Fruit fly (Drosophila melanogaster): ENCODE results near the gene Mst84Dc.

dm6 chr3R:7363673-7364072 is 800 bp downstream of the Mst84Dc start, which contains the start of gene Mst84Dd:
- TF ChIP-seq ttk (optimal IDR thresholded peaks at IDR 0.05) (no peak), h (optimal IDR thresholded peaks at IDR 0.05) (no peak), psq (optimal IDR thresholded peaks at IDR 0.05) (no peak), Myc (optimal IDR thresholded peaks at IDR 0.05) (no peak)
